In the genomic region with DNA sequence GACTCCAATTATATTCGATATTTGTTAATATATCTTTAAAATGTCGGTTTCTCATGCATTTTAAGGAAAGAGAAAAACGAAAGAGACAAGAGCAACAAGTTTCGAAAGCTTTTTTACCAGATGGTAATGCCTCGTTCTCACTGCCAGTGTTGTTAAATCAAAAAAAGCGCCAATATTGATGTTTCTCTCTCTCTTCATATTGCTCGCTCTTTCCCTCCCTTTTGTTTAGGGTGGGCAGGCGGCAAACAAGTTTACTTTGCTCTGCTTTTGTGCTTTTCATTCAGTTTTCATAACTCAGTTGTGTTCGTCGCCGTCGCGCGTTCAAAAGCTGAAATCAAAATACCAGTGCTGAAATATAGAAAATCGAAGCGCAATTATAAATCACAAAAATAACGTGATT, we compare ENCODE assay signal across 1 fruit fly cellular context.
TF ChIP-seq lines count a peak whose summit lies in the region.

No protein-coding gene starts in this region.

TF ChIP-seq in whole organism, embryonic, 481 proteins besides CTCF, POLR2A, EP300 and RAD21 (continued from another document and continues in another):
- peak; percentile 36; the same call in 1 of the 2 replicates for TF ChIP-seq seq (GFP tag; IDR thresholded peaks at IDR 0.05; lab: Robert Waterston, UW)
- TF ChIP-seq Fer3 (tag; optimal IDR thresholded peaks at IDR 0.05; lab: Kevin White, UChicago), result peak; percentile 46
- no peak for TF ChIP-seq CG9797 (GFP tag; optimal IDR thresholded peaks at IDR 0.05; lab: Kevin White, UChicago)
- no peak for TF ChIP-seq CG4424 (GFP tag; optimal IDR thresholded peaks at IDR 0.05; lab: Kevin White, UChicago)
- peak; percentile 44 for TF ChIP-seq CG12659 (GFP tag; optimal IDR thresholded peaks at IDR 0.05; lab: Kevin White, UChicago)
- TF ChIP-seq pho (GFP tag; optimal IDR thresholded peaks at IDR 0.05; lab: Kevin White, UChicago), result peak; percentile 39
- no peak for TF ChIP-seq kni (GFP tag; optimal IDR thresholded peaks at IDR 0.05; lab: Kevin White, UChicago)
- TF ChIP-seq CG17359 (tag; optimal IDR thresholded peaks at IDR 0.05; lab: Kevin White, UChicago), result peak; percentile 42
- no peak for TF ChIP-seq sima (GFP tag; optimal IDR thresholded peaks at IDR 0.05; lab: Kevin White, UChicago)
- peak; percentile 44 for TF ChIP-seq Side (GFP tag; optimal IDR thresholded peaks at IDR 0.05; lab: Kevin White, UChicago)
- TF ChIP-seq TFAM (GFP tag; optimal IDR thresholded peaks at IDR 0.05; lab: Kevin White, UChicago), result no peak
- TF ChIP-seq bsh (GFP tag; optimal IDR thresholded peaks at IDR 0.05; lab: Kevin White, UChicago), result peak in 1 of 2 experiments; percentile 20
- TF ChIP-seq corto (GFP tag; optimal IDR thresholded peaks at IDR 0.05; lab: Kevin White, UChicago), result peak; percentile 72
- TF ChIP-seq CG30020 (tag; optimal IDR thresholded peaks at IDR 0.05; lab: Kevin White, UChicago), result no peak
- peak; percentile 38 for TF ChIP-seq Dp (GFP tag; optimal IDR thresholded peaks at IDR 0.05; lab: Kevin White, UChicago)
- peak; percentile 54 for TF ChIP-seq abd-A (tag; optimal IDR thresholded peaks at IDR 0.05; lab: Kevin White, UChicago)
- TF ChIP-seq scrt (GFP tag; optimal IDR thresholded peaks at IDR 0.05; lab: Kevin White, UChicago), result peak; percentile 98
- TF ChIP-seq CkIIα-i1 (GFP tag; IDR thresholded peaks at IDR 0.05; lab: Robert Waterston, UW), result no peak
- TF ChIP-seq gt (GFP tag; IDR thresholded peaks at IDR 0.05; lab: Robert Waterston, UW), result no peak
- TF ChIP-seq Meics (GFP tag; optimal IDR thresholded peaks at IDR 0.05; lab: Kevin White, UChicago), result peak; percentile 52
- peak; percentile 65 for TF ChIP-seq BtbVII (GFP tag; optimal IDR thresholded peaks at IDR 0.05; lab: Kevin White, UChicago)
- peak; percentile 31 for TF ChIP-seq gcm (GFP tag; optimal IDR thresholded peaks at IDR 0.05; lab: Kevin White, UChicago)
- no peak for TF ChIP-seq Chrac-16 (GFP tag; optimal IDR thresholded peaks at IDR 0.05; lab: Kevin White, UChicago)
- no peak for TF ChIP-seq CG17802 (tag; optimal IDR thresholded peaks at IDR 0.05; lab: Kevin White, UChicago)
- TF ChIP-seq Fer1 (GFP tag; optimal IDR thresholded peaks at IDR 0.05; lab: Kevin White, UChicago), result peak; percentile 81
- TF ChIP-seq CG3726 (GFP tag; IDR thresholded peaks at IDR 0.05; lab: Robert Waterston, UW), result no peak
- peak; percentile 75 for TF ChIP-seq mirr (GFP tag; optimal IDR thresholded peaks at IDR 0.05; lab: Kevin White, UChicago)
- no peak for TF ChIP-seq az2 (GFP tag; optimal IDR thresholded peaks at IDR 0.05; lab: Kevin White, UChicago)
- no peak for TF ChIP-seq Sin3A (optimal IDR thresholded peaks at IDR 0.05; lab: Kevin White, UChicago)
- peak; percentile 66 for TF ChIP-seq gro (GFP tag; optimal IDR thresholded peaks at IDR 0.05; lab: Kevin White, UChicago)
- no peak for TF ChIP-seq tll (GFP tag; optimal IDR thresholded peaks at IDR 0.05; lab: Kevin White, UChicago)
- no peak for TF ChIP-seq btn (GFP tag; optimal IDR thresholded peaks at IDR 0.05; lab: Kevin White, UChicago)
- no peak for TF ChIP-seq CG7372 (GFP tag; IDR thresholded peaks at IDR 0.05; lab: Robert Waterston, UW)
- TF ChIP-seq sisA (GFP tag; IDR thresholded peaks at IDR 0.05; lab: Robert Waterston, UW), result no peak
- TF ChIP-seq CG4707 (GFP tag; optimal IDR thresholded peaks at IDR 0.05; lab: Kevin White, UChicago), result peak; percentile 44
- peak; percentile 56 for TF ChIP-seq CG6813 (GFP tag; optimal IDR thresholded peaks at IDR 0.05; lab: Kevin White, UChicago)
- TF ChIP-seq Dll (GFP tag; IDR thresholded peaks at IDR 0.05; lab: Robert Waterston, UW; ENCODE audit: partially characterized antibody), result peak; percentile 48; the same call in 1 of the 4 replicates
- TF ChIP-seq CG9876 (GFP tag; optimal IDR thresholded peaks at IDR 0.05; lab: Kevin White, UChicago), result no peak
- TF ChIP-seq D19A (tag; optimal IDR thresholded peaks at IDR 0.05; lab: Kevin White, UChicago), result peak; percentile 34
- TF ChIP-seq CG7271 (tag; optimal IDR thresholded peaks at IDR 0.05; lab: Kevin White, UChicago), result no peak
- peak; percentile 55; the same call in 1 of the 2 replicates for TF ChIP-seq Atf6 (GFP tag; IDR thresholded peaks at IDR 0.05; lab: Robert Waterston, UW)
- TF ChIP-seq CG3838 (GFP tag; optimal IDR thresholded peaks at IDR 0.05; lab: Kevin White, UChicago), result no peak
- peak; percentile 42 for TF ChIP-seq mam (GFP tag; optimal IDR thresholded peaks at IDR 0.05; lab: Kevin White, UChicago)
- no peak for TF ChIP-seq zen (tag; optimal IDR thresholded peaks at IDR 0.05; lab: Kevin White, UChicago)
- no peak for TF ChIP-seq cg (GFP tag; optimal IDR thresholded peaks at IDR 0.05; lab: Kevin White, UChicago)
- TF ChIP-seq CG11696 (GFP tag; IDR thresholded peaks at IDR 0.05; lab: Robert Waterston, UW), result peak; percentile 15; the same call in 1 of the 2 replicates
- TF ChIP-seq CG12942 (GFP tag; optimal IDR thresholded peaks at IDR 0.05; lab: Kevin White, UChicago), result no peak
- no peak for TF ChIP-seq wdn (GFP tag; IDR thresholded peaks at IDR 0.05; lab: Robert Waterston, UW)
- TF ChIP-seq tap (tag; optimal IDR thresholded peaks at IDR 0.05; lab: Kevin White, UChicago), result peak; percentile 29
- TF ChIP-seq crc (GFP tag; optimal IDR thresholded peaks at IDR 0.05; lab: Kevin White, UChicago), result peak; percentile 2
- TF ChIP-seq lmd (GFP tag; IDR thresholded peaks at IDR 0.05; lab: Robert Waterston, UW), result no peak
- no peak for TF ChIP-seq twi (tag; optimal IDR thresholded peaks at IDR 0.05; lab: Kevin White, UChicago)
- peak; percentile 38; the same call in 1 of the 2 replicates for TF ChIP-seq CG14014 (GFP tag; IDR thresholded peaks at IDR 0.05; lab: Robert Waterston, UW)
- peak; percentile 79 for TF ChIP-seq caup (GFP tag; optimal IDR thresholded peaks at IDR 0.05; lab: Kevin White, UChicago; ENCODE audit: severe bottlenecking)
- TF ChIP-seq CG12391 (tag; optimal IDR thresholded peaks at IDR 0.05; lab: Kevin White, UChicago), result peak; percentile 18
- TF ChIP-seq NK7.1 (GFP tag; optimal IDR thresholded peaks at IDR 0.05; lab: Kevin White, UChicago), result no peak
- TF ChIP-seq lilli (GFP tag; optimal IDR thresholded peaks at IDR 0.05; lab: Kevin White, UChicago), result peak; percentile 58
- TF ChIP-seq CG7745 (tag; optimal IDR thresholded peaks at IDR 0.05; lab: Kevin White, UChicago), result no peak
- no peak for TF ChIP-seq gce (GFP tag; IDR thresholded peaks at IDR 0.05; lab: Robert Waterston, UW)
- peak; percentile 48; the same call in 1 of the 3 replicates for TF ChIP-seq CG34422 (GFP tag; IDR thresholded peaks at IDR 0.05; lab: Robert Waterston, UW)
- TF ChIP-seq gcm2 (GFP tag; optimal IDR thresholded peaks at IDR 0.05; lab: Kevin White, UChicago), result peak; percentile 15
- TF ChIP-seq CG13123 (GFP tag; optimal IDR thresholded peaks at IDR 0.05; lab: Kevin White, UChicago), result no peak
- TF ChIP-seq Jarid2 (GFP tag; optimal IDR thresholded peaks at IDR 0.05; lab: Kevin White, UChicago), result peak; percentile 63
- TF ChIP-seq sob (GFP tag; IDR thresholded peaks at IDR 0.05; lab: Robert Waterston, UW), result peak; percentile 66
- no peak for TF ChIP-seq Max (GFP tag; optimal IDR thresholded peaks at IDR 0.05; lab: Kevin White, UChicago)
- TF ChIP-seq Rx (GFP tag; IDR thresholded peaks at IDR 0.05; lab: Robert Waterston, UW), result no peak
- no peak for TF ChIP-seq bowl (GFP tag; IDR thresholded peaks at IDR 0.05; lab: Robert Waterston, UW)
- peak; percentile 40 for TF ChIP-seq dmrt99B (tag; optimal IDR thresholded peaks at IDR 0.05; lab: Kevin White, UChicago)
- TF ChIP-seq vvl (GFP tag; IDR thresholded peaks at IDR 0.05; lab: Robert Waterston, UW), result peak; percentile 73; the same call in 1 of the 2 replicates
- 0 out of 2 replicates have a peak, but pooled peaks have one; percentile 20 for TF ChIP-seq ttk (GFP tag; IDR thresholded peaks at IDR 0.05; lab: Robert Waterston, UW)
- no peak for TF ChIP-seq mld (GFP tag; IDR thresholded peaks at IDR 0.05; lab: Robert Waterston, UW; ENCODE audit: partially characterized antibody)
- no peak for TF ChIP-seq CG18262 (tag; optimal IDR thresholded peaks at IDR 0.05; lab: Kevin White, UChicago)
- no peak for TF ChIP-seq tx (GFP tag; optimal IDR thresholded peaks at IDR 0.05; lab: Kevin White, UChicago)
- no peak; the same call in 1 of the 2 replicates for TF ChIP-seq Nf-YA (GFP tag; IDR thresholded peaks at IDR 0.05; lab: Robert Waterston, UW)
- no peak for TF ChIP-seq esg (GFP tag; conservative IDR thresholded peaks at IDR 0.05; lab: Robert Waterston, UW)
- no peak for TF ChIP-seq CG2712 (tag; optimal IDR thresholded peaks at IDR 0.05; lab: Kevin White, UChicago)
- TF ChIP-seq CG31388 (GFP tag; optimal IDR thresholded peaks at IDR 0.05; lab: Kevin White, UChicago), result no peak
- no peak for TF ChIP-seq fu2 (GFP tag; optimal IDR thresholded peaks at IDR 0.05; lab: Kevin White, UChicago)
- TF ChIP-seq CG2120 (GFP tag; optimal IDR thresholded peaks at IDR 0.05; lab: Kevin White, UChicago), result peak; percentile 56
- peak; percentile 82 for TF ChIP-seq onecut (GFP tag; IDR thresholded peaks at IDR 0.05; lab: Robert Waterston, UW)
- no peak for TF ChIP-seq croc (GFP tag; conservative IDR thresholded peaks at IDR 0.05; lab: Robert Waterston, UW)
- peak; percentile 24 for TF ChIP-seq CG10431 (GFP tag; optimal IDR thresholded peaks at IDR 0.05; lab: Kevin White, UChicago)
- peak; percentile 31; the same call in 1 of the 2 replicates for TF ChIP-seq Xrp1 (GFP tag; IDR thresholded peaks at IDR 0.05; lab: Robert Waterston, UW)
- peak; percentile 53 for TF ChIP-seq wek (GFP tag; optimal IDR thresholded peaks at IDR 0.05; lab: Kevin White, UChicago)
- TF ChIP-seq nmo (GFP tag; optimal IDR thresholded peaks at IDR 0.05; lab: Kevin White, UChicago), result no peak
- no peak for TF ChIP-seq CG11093 (GFP tag; IDR thresholded peaks at IDR 0.05; lab: Robert Waterston, UW)
- no peak for TF ChIP-seq chif (GFP tag; optimal IDR thresholded peaks at IDR 0.05; lab: Kevin White, UChicago)
- no peak for TF ChIP-seq psq (GFP tag; optimal IDR thresholded peaks at IDR 0.05; lab: Kevin White, UChicago)
- TF ChIP-seq Atf3 (GFP tag; optimal IDR thresholded peaks at IDR 0.05; lab: Kevin White, UChicago), result no peak
- TF ChIP-seq cwo (GFP tag; optimal IDR thresholded peaks at IDR 0.05; lab: Kevin White, UChicago), result peak; percentile 41
- no peak for TF ChIP-seq jing (GFP tag; optimal IDR thresholded peaks at IDR 0.05; lab: Kevin White, UChicago)
- TF ChIP-seq CG9609 (GFP tag; optimal IDR thresholded peaks at IDR 0.05; lab: Kevin White, UChicago), result no peak
- TF ChIP-seq HLHmδ (GFP tag; optimal IDR thresholded peaks at IDR 0.05; lab: Kevin White, UChicago), result no peak
- peak in 1 of 2 experiments; percentile 49 for TF ChIP-seq Hr51 (GFP tag; optimal IDR thresholded peaks at IDR 0.05; lab: Kevin White, UChicago)
- TF ChIP-seq Scr (GFP tag; IDR thresholded peaks at IDR 0.05; lab: Robert Waterston, UW; ENCODE audit: partially characterized antibody), result peak; percentile 47
- TF ChIP-seq CG15514 (GFP tag; optimal IDR thresholded peaks at IDR 0.05; lab: Kevin White, UChicago), result peak; percentile 66
- TF ChIP-seq CG42726 (GFP tag; IDR thresholded peaks at IDR 0.05; lab: Robert Waterston, UW; ENCODE audit: partially characterized antibody), result no peak
- no peak for TF ChIP-seq cad (GFP tag; optimal IDR thresholded peaks at IDR 0.05; lab: Kevin White, UChicago)
- TF ChIP-seq ATbp (GFP tag; optimal IDR thresholded peaks at IDR 0.05; lab: Kevin White, UChicago), result peak; percentile 46
- TF ChIP-seq CG1603 (tag; optimal IDR thresholded peaks at IDR 0.05; lab: Kevin White, UChicago), result peak; percentile 40
- no peak for TF ChIP-seq CG16779 (GFP tag; IDR thresholded peaks at IDR 0.05; lab: Robert Waterston, UW)
- peak; percentile 2 for TF ChIP-seq fd64A (GFP tag; optimal IDR thresholded peaks at IDR 0.05; lab: Kevin White, UChicago)
- TF ChIP-seq ham (GFP tag; IDR thresholded peaks at IDR 0.05; lab: Robert Waterston, UW), result no peak
- TF ChIP-seq odd (GFP tag; optimal IDR thresholded peaks at IDR 0.05; lab: Kevin White, UChicago), result peak; percentile 46
- TF ChIP-seq schlank (tag; optimal IDR thresholded peaks at IDR 0.05; lab: Kevin White, UChicago), result peak; percentile 17
- peak; percentile 92 for TF ChIP-seq lbe (GFP tag; optimal IDR thresholded peaks at IDR 0.05; lab: Kevin White, UChicago)
- TF ChIP-seq MTF-1 (GFP tag; optimal IDR thresholded peaks at IDR 0.05; lab: Kevin White, UChicago; ENCODE audit: borderline replicate concordance), result peak; percentile 74
- TF ChIP-seq CG4328 (GFP tag; optimal IDR thresholded peaks at IDR 0.05; lab: Kevin White, UChicago), result peak; percentile 19
- no peak; the same call in 2 of the 3 replicates for TF ChIP-seq otp (GFP tag; IDR thresholded peaks at IDR 0.05; lab: Robert Waterston, UW)
- peak; percentile 29 for TF ChIP-seq sug (tag; optimal IDR thresholded peaks at IDR 0.05; lab: Kevin White, UChicago)
- TF ChIP-seq Adf1 (GFP tag; IDR thresholded peaks at IDR 0.05; lab: Robert Waterston, UW), result peak; percentile 63; the same call in 1 of the 2 replicates
- TF ChIP-seq CG30403 (GFP tag; optimal IDR thresholded peaks at IDR 0.05; lab: Kevin White, UChicago), result peak; percentile 13
- peak; percentile 21 for TF ChIP-seq CG17912 (GFP tag; optimal IDR thresholded peaks at IDR 0.05; lab: Kevin White, UChicago)
- peak; percentile 68 for TF ChIP-seq zen2 (GFP tag; IDR thresholded peaks at IDR 0.05; lab: Robert Waterston, UW; ENCODE audit: partially characterized antibody)
- peak; percentile 32 for TF ChIP-seq pzg (GFP tag; optimal IDR thresholded peaks at IDR 0.05; lab: Kevin White, UChicago)
- TF ChIP-seq CG10321 (GFP tag; IDR thresholded peaks at IDR 0.05; lab: Robert Waterston, UW), result 0 out of 2 replicates have a peak, but pooled peaks have one; percentile 6
- no peak for TF ChIP-seq CG6683 (GFP tag; optimal IDR thresholded peaks at IDR 0.05; lab: Kevin White, UChicago)
- no peak for TF ChIP-seq wor (GFP tag; IDR thresholded peaks at IDR 0.05; lab: Robert Waterston, UW)
- TF ChIP-seq Pdp1 (GFP tag; optimal IDR thresholded peaks at IDR 0.05; lab: Kevin White, UChicago), result peak in 1 of 2 experiments; percentile 61
- TF ChIP-seq jumu (GFP tag; optimal IDR thresholded peaks at IDR 0.05; lab: Kevin White, UChicago), result no peak
- TF ChIP-seq gsb-n (tag; optimal IDR thresholded peaks at IDR 0.05; lab: Kevin White, UChicago), result no peak
- peak; percentile 62 for TF ChIP-seq CG12769 (tag; optimal IDR thresholded peaks at IDR 0.05; lab: Kevin White, UChicago)
- TF ChIP-seq HLH3B (GFP tag; IDR thresholded peaks at IDR 0.05; lab: Robert Waterston, UW), result no peak; the same call in 1 of the 2 replicates
- TF ChIP-seq CG1529 (GFP tag; optimal IDR thresholded peaks at IDR 0.05; lab: Kevin White, UChicago), result peak; percentile 29
- peak; percentile 51; the same call in 1 of the 2 replicates for TF ChIP-seq unc-4 (GFP tag; IDR thresholded peaks at IDR 0.05; lab: Robert Waterston, UW; ENCODE audit: partially characterized antibody)
- TF ChIP-seq maf-S (GFP tag; optimal IDR thresholded peaks at IDR 0.05; lab: Kevin White, UChicago), result no peak
